Fruit fly (Drosophila melanogaster) whole organism, embryonic: ENCODE results near the gene CG43867.

Experiments
- Ada2b ChIP-seq: fragments of 200-800 bp; sonication (Bioruptor generic); IDR thresholded peaks from 2 replicates; pipeline ENCODE4 v1.3.6; 2022; ENCODE audit warnings: missing biosample characterization, missing genetic modification characterization
- Atf6 ChIP-seq: fragments of 200-800 bp; sonication (Bioruptor generic); IDR thresholded peaks from 2 replicates; pipeline ENCODE4 v1.3.6; 2022; ENCODE audit warnings: missing biosample characterization, missing genetic modification characterization
- Bdp1 ChIP-seq: fragments of 200-800 bp; sonication (Bioruptor generic); optimal IDR thresholded peaks from 3 replicates; lab custom pipeline; 2016; ENCODE audit warnings: missing biosample characterization, missing genetic modification characterization
- Blimp-1 ChIP-seq: fragments of 200-800 bp; sonication (Bioruptor generic); optimal IDR thresholded peaks from 3 replicates; lab custom pipeline; 2018; ENCODE audit warnings: missing biosample characterization, missing genetic modification characterization, mild to moderate bottlenecking, moderate library complexity, missing genetic modification reagents
- CG10274 ChIP-seq: fragments of 200-800 bp; sonication (Bioruptor generic); optimal IDR thresholded peaks from 3 replicates; lab custom pipeline; 2017; ENCODE audit warnings: missing biosample characterization, mild to moderate bottlenecking, missing genetic modification characterization
- CG11456 ChIP-seq: fragments of 200-800 bp; sonication (Bioruptor generic); IDR thresholded peaks from 3 replicates; pipeline ENCODE4 v1.3.6; 2022; ENCODE audit warnings: missing biosample characterization, missing genetic modification characterization
- CG12071 ChIP-seq: fragments of 200-800 bp; sonication (Bioruptor generic); optimal IDR thresholded peaks from 3 replicates; lab custom pipeline; 2018; ENCODE audit warnings: missing biosample characterization, mild to moderate bottlenecking, missing genetic modification characterization
- CG13424 ChIP-seq: fragments of 200-800 bp; sonication (Bioruptor generic); optimal IDR thresholded peaks from 2 replicates; lab custom pipeline; 2019; ENCODE audit warnings: missing biosample characterization, mild to moderate bottlenecking, missing genetic modification characterization, moderate library complexity
- CG15514 ChIP-seq: fragments of 200-800 bp; sonication (Bioruptor generic); optimal IDR thresholded peaks from 3 replicates; lab custom pipeline; 2017; ENCODE audit warnings: missing biosample characterization, missing genetic modification characterization, mild to moderate bottlenecking, moderate library complexity, missing genetic modification reagents
- CG15696 ChIP-seq: fragments of 200-800 bp; sonication (Bioruptor generic); optimal IDR thresholded peaks from 2 replicates; lab custom pipeline; 2019; ENCODE audit warnings: missing biosample characterization, mild to moderate bottlenecking, missing genetic modification characterization, moderate library complexity
- CG18599 ChIP-seq: fragments of 200-800 bp; sonication (Bioruptor generic); optimal IDR thresholded peaks from 3 replicates; lab custom pipeline; 2017; ENCODE audit warnings: missing biosample characterization, missing genetic modification characterization, mild to moderate bottlenecking, moderate library complexity, missing genetic modification reagents
- CG18764 ChIP-seq: fragments of 200-800 bp; sonication (Bioruptor generic); optimal IDR thresholded peaks from 3 replicates; lab custom pipeline; 2016; ENCODE audit warnings: missing biosample characterization, missing genetic modification characterization
- CG2120 ChIP-seq: fragments of 200-800 bp; sonication (Bioruptor generic); optimal IDR thresholded peaks from 3 replicates; lab custom pipeline; 2016; ENCODE audit warnings: missing biosample characterization, missing genetic modification characterization
- CG2199 ChIP-seq: fragments of 200-800 bp; sonication (Bioruptor generic); IDR thresholded peaks from 3 replicates; pipeline ENCODE4 v1.3.6; 2022; ENCODE audit warnings: missing biosample characterization, missing genetic modification characterization
- CG3065 ChIP-seq: fragments of 200-800 bp; sonication (Bioruptor generic); optimal IDR thresholded peaks from 2 replicates; lab custom pipeline; 2016; ENCODE audit warnings: missing biosample characterization, missing genetic modification characterization
- CG31365 ChIP-seq: fragments of 200-800 bp; sonication (Bioruptor generic); optimal IDR thresholded peaks from 2 replicates; lab custom pipeline; 2018; ENCODE audit warnings: missing biosample characterization, mild to moderate bottlenecking, missing genetic modification characterization
- CG3847 ChIP-seq: fragments of 200-800 bp; sonication (Bioruptor generic); IDR thresholded peaks from 2 replicates; pipeline ENCODE4 v1.3.6; 2022; ENCODE audit warnings: missing biosample characterization, missing genetic modification characterization
- CG43689 ChIP-seq: fragments of 200-800 bp; sonication (Bioruptor generic); IDR thresholded peaks from 2 replicates; pipeline ENCODE4 v1.3.6; 2022; ENCODE audit warnings: missing biosample characterization, missing genetic modification characterization
- CG9437 ChIP-seq: fragments of 200-800 bp; sonication (Bioruptor generic); optimal IDR thresholded peaks from 2 replicates; lab custom pipeline; 2018; ENCODE audit warnings: missing biosample characterization, mild to moderate bottlenecking, missing genetic modification characterization
- CoRest ChIP-seq: fragments of 200-800 bp; sonication (Bioruptor generic); optimal IDR thresholded peaks from 3 replicates; lab custom pipeline; 2018; ENCODE audit warnings: missing biosample characterization, mild to moderate bottlenecking, missing genetic modification characterization, moderate library complexity
- D ChIP-seq, 2 experiments: fragments of 200-800 bp in 1 of 2; fragments of >200 bp in 1 of 2; sonication (Bioruptor generic) in 1 of 2; optimal IDR thresholded peaks; 2 replicates in 1 of 2; 3 replicates in 1 of 2; lab custom pipeline; 2017; ENCODE audit warnings: mild to moderate bottlenecking in 1 of 2, missing biosample characterization in 1 of 2, missing genetic modification characterization in 1 of 2, missing genetic modification reagents in 1 of 2
- D19A ChIP-seq: fragments of 200-800 bp; optimal IDR thresholded peaks from 3 replicates; lab custom pipeline; 2019; ENCODE audit warnings: missing biosample characterization, mild to moderate bottlenecking, missing genetic modification characterization, moderate library complexity
- Dfd ChIP-seq, 2 experiments: fragments of >200 bp; optimal IDR thresholded peaks; 2 replicates each; lab custom pipeline; 2017; ENCODE audit warnings: missing biosample characterization in 2 of 2, missing genetic modification characterization in 2 of 2
- Dip3 ChIP-seq: fragments of 200-800 bp; sonication (Bioruptor generic); optimal IDR thresholded peaks from 3 replicates; lab custom pipeline; 2016; ENCODE audit warnings: missing biosample characterization, missing genetic modification characterization
- Hand ChIP-seq: fragments of 200-800 bp; sonication (Bioruptor generic); optimal IDR thresholded peaks from 2 replicates; lab custom pipeline; 2017; ENCODE audit warnings: mild to moderate bottlenecking, missing biosample characterization, missing genetic modification reagents, missing genetic modification characterization
- Lhr ChIP-seq: fragments of 200-800 bp; sonication (Bioruptor generic); optimal IDR thresholded peaks from 3 replicates; lab custom pipeline; 2017; ENCODE audit warnings: mild to moderate bottlenecking, missing biosample characterization, missing genetic modification reagents, missing genetic modification characterization
- NK7.1 ChIP-seq: fragments of 200-800 bp; sonication (Bioruptor generic); optimal IDR thresholded peaks from 3 replicates; lab custom pipeline; 2016; ENCODE audit warnings: missing biosample characterization, missing genetic modification characterization
- Neu2 ChIP-seq: fragments of 200-800 bp; sonication (Bioruptor generic); optimal IDR thresholded peaks from 3 replicates; lab custom pipeline; 2016; ENCODE audit warnings: missing biosample characterization, missing genetic modification characterization, borderline replicate concordance
- Sry-δ ChIP-seq: fragments of 200-800 bp; sonication (Bioruptor generic); optimal IDR thresholded peaks from 2 replicates; lab custom pipeline; 2016; ENCODE audit warnings: missing biosample characterization, missing genetic modification characterization
- Ssrp ChIP-seq: fragments of 200-800 bp; sonication (Bioruptor generic); optimal IDR thresholded peaks from 2 replicates; lab custom pipeline; 2018; ENCODE audit warnings: missing biosample characterization, mild to moderate bottlenecking, missing genetic modification characterization, moderate library complexity
- Vsx1 ChIP-seq: fragments of 200-800 bp; sonication (Bioruptor generic); optimal IDR thresholded peaks from 2 replicates; lab custom pipeline; 2017; ENCODE audit warnings: missing biosample characterization, mild to moderate bottlenecking, missing genetic modification characterization, missing genetic modification reagents
- Xbp1 ChIP-seq: fragments of 200-800 bp; sonication (Bioruptor generic); optimal IDR thresholded peaks from 3 replicates; lab custom pipeline; 2016; ENCODE audit warnings: missing biosample characterization, mild to moderate bottlenecking, missing genetic modification characterization
- ab ChIP-seq: fragments of 200-800 bp; sonication (Bioruptor generic); optimal IDR thresholded peaks from 2 replicates; lab custom pipeline; 2016; ENCODE audit warnings: missing biosample characterization, missing genetic modification characterization
- ac ChIP-seq: fragments of 200-800 bp; sonication (Bioruptor generic); optimal IDR thresholded peaks from 3 replicates; lab custom pipeline; 2017; ENCODE audit warnings: missing biosample characterization, mild to moderate bottlenecking, missing genetic modification characterization
- aop ChIP-seq: fragments of 200-800 bp; sonication (Bioruptor generic); IDR thresholded peaks from 2 replicates; pipeline ENCODE4 v1.3.6; 2022; ENCODE audit warnings: missing biosample characterization, missing genetic modification characterization
- ato ChIP-seq: fragments of 200-800 bp; sonication (Bioruptor generic); IDR thresholded peaks from 2 replicates; pipeline ENCODE4 v1.3.6; 2022; ENCODE audit warnings: missing biosample characterization, missing genetic modification characterization; ENCODE audit not compliant: partially characterized antibody
- az2 ChIP-seq: fragments of 200-800 bp; sonication (Bioruptor generic); optimal IDR thresholded peaks from 3 replicates; lab custom pipeline; 2016; ENCODE audit warnings: missing biosample characterization, missing genetic modification characterization
- dmrt99B ChIP-seq: fragments of 200-800 bp; sonication (Bioruptor generic); optimal IDR thresholded peaks from 2 replicates; lab custom pipeline; 2018; ENCODE audit warnings: missing biosample characterization, mild to moderate bottlenecking, missing genetic modification characterization, moderate library complexity
- gcm2 ChIP-seq: fragments of 200-800 bp; sonication (Bioruptor generic); optimal IDR thresholded peaks from 2 replicates; lab custom pipeline; 2016; ENCODE audit warnings: missing biosample characterization, missing genetic modification characterization
- grau ChIP-seq: fragments of 200-800 bp; optimal IDR thresholded peaks from 3 replicates; lab custom pipeline; 2019; ENCODE audit warnings: missing biosample characterization, mild to moderate bottlenecking, missing genetic modification characterization, moderate library complexity
- hb ChIP-seq: fragments of 200-800 bp; sonication (Bioruptor generic); IDR thresholded peaks from 3 replicates; pipeline ENCODE4 v1.3.6; 2022; ENCODE audit warnings: missing biosample characterization, missing genetic modification characterization; ENCODE audit not compliant: partially characterized antibody
- jing ChIP-seq: fragments of 200-800 bp; sonication (Bioruptor generic); optimal IDR thresholded peaks from 2 replicates; lab custom pipeline; 2018; ENCODE audit warnings: missing biosample characterization, mild to moderate bottlenecking, missing genetic modification characterization
- kni ChIP-seq: fragments of 200-800 bp; sonication (Bioruptor generic); optimal IDR thresholded peaks from 3 replicates; lab custom pipeline; 2017; ENCODE audit warnings: mild to moderate bottlenecking, missing biosample characterization, missing genetic modification reagents, missing genetic modification characterization
- nerfin-2 ChIP-seq: fragments of 200-800 bp; sonication (Bioruptor generic); IDR thresholded peaks from 2 replicates; pipeline ENCODE4 v1.3.6; 2022; ENCODE audit warnings: missing biosample characterization, missing genetic modification characterization; ENCODE audit not compliant: partially characterized antibody
- nmo ChIP-seq: fragments of 200-800 bp; sonication (Bioruptor generic); optimal IDR thresholded peaks from 2 replicates; lab custom pipeline; 2018; ENCODE audit warnings: missing biosample characterization, mild to moderate bottlenecking, missing genetic modification characterization, moderate library complexity
- pita ChIP-seq: fragments of 200-800 bp; sonication (Bioruptor generic); optimal IDR thresholded peaks from 2 replicates; lab custom pipeline; 2017; ENCODE audit warnings: missing biosample characterization, mild to moderate bottlenecking, missing genetic modification characterization
- sob ChIP-seq: fragments of 200-800 bp; sonication (Bioruptor generic); IDR thresholded peaks from 2 replicates; pipeline ENCODE4 v1.3.6; 2022; ENCODE audit warnings: missing biosample characterization, missing genetic modification characterization
- tgo ChIP-seq: fragments of 200-800 bp; sonication (Bioruptor generic); IDR thresholded peaks from 3 replicates; pipeline ENCODE4 v1.3.6; 2022; ENCODE audit warnings: missing biosample characterization, missing genetic modification characterization
- vvl ChIP-seq: fragments of 200-800 bp; sonication (Bioruptor generic); IDR thresholded peaks from 2 replicates; pipeline ENCODE4 v1.3.6; 2022; ENCODE audit warnings: missing biosample characterization, missing genetic modification characterization
- yki ChIP-seq: fragments of >200 bp; optimal IDR thresholded peaks from 3 replicates; lab custom pipeline; 2018

CG43867 gene

dm6 chrX:966818-967217 lies 39.0 kb upstream of the CG43867 start (continued):
- TF ChIP-seq Hand (GFP tag; lab: Kevin White, UChicago) = peak; percentile 22
- peak; percentile 1 for TF ChIP-seq CG12071 (GFP tag; lab: Kevin White, UChicago)
- peak; percentile 67 for TF ChIP-seq CG2120 (GFP tag; lab: Kevin White, UChicago)
- TF ChIP-seq Ada2b (GFP tag; lab: Robert Waterston, UW) = peak; percentile 47; the same call in 1 of the 2 replicates
- peak; percentile 56 for TF ChIP-seq grau (tag; lab: Kevin White, UChicago)
- no peak for TF ChIP-seq kni (GFP tag; lab: Kevin White, UChicago)
- no peak for TF ChIP-seq CG10274 (GFP tag; lab: Kevin White, UChicago)
- peak; percentile 24; the same call in 1 of the 2 replicates for TF ChIP-seq CG3847
- TF ChIP-seq Ssrp (tag; lab: Kevin White, UChicago) = no peak
- TF ChIP-seq Vsx1 (GFP tag; lab: Kevin White, UChicago) = no peak
- no peak for TF ChIP-seq nerfin-2 (GFP tag; lab: Robert Waterston, UW)
- no peak for TF ChIP-seq Sry-δ (GFP tag; lab: Kevin White, UChicago)
- TF ChIP-seq CG3065 (GFP tag; lab: Kevin White, UChicago) = no peak
- peak; percentile 37 for TF ChIP-seq D19A (tag; lab: Kevin White, UChicago)
- TF ChIP-seq Neu2 (GFP tag; lab: Kevin White, UChicago) = no peak
- TF ChIP-seq Dip3 (GFP tag; lab: Kevin White, UChicago) = peak; percentile 18
- no peak for TF ChIP-seq ab (GFP tag; lab: Kevin White, UChicago)
- TF ChIP-seq yki (lab: Kevin White, UChicago) = no peak
- peak; percentile 4 for TF ChIP-seq Blimp-1 (GFP tag; lab: Kevin White, UChicago)
- no peak for TF ChIP-seq CG9437
- no peak for TF ChIP-seq pita (GFP tag; lab: Kevin White, UChicago)
- TF ChIP-seq tgo (GFP tag; lab: Robert Waterston, UW) = peak; percentile 28; the same call in 2 of the 3 replicates
- TF ChIP-seq Xbp1 (GFP tag; lab: Kevin White, UChicago) = peak; percentile 15
- no peak for TF ChIP-seq ac
- TF ChIP-seq aop (GFP tag; lab: Robert Waterston, UW) = no peak
- TF ChIP-seq CG43689 (GFP tag; lab: Robert Waterston, UW) = no peak
- no peak for TF ChIP-seq CG31365 (tag; lab: Kevin White, UChicago)
- TF ChIP-seq CG15696 (tag; lab: Kevin White, UChicago) = no peak
- no peak for TF ChIP-seq gcm2
- TF ChIP-seq Lhr (GFP tag; lab: Kevin White, UChicago) = no peak
- TF ChIP-seq Atf6 (GFP tag; lab: Robert Waterston, UW) = no peak
- TF ChIP-seq CoRest (tag; lab: Kevin White, UChicago) = peak; percentile 29
- TF ChIP-seq az2 (GFP tag; lab: Kevin White, UChicago) = no peak
- TF ChIP-seq NK7.1 (GFP tag; lab: Kevin White, UChicago) = no peak
- 0 out of 3 replicates have a peak, but pooled peaks have one; percentile 53 for TF ChIP-seq CG11456
- no peak for TF ChIP-seq ato (GFP tag; lab: Robert Waterston, UW)
- TF ChIP-seq hb = no peak
- no peak for TF ChIP-seq Dfd (GFP tag; optimal IDR thresholded peaks at IDR 0.05; lab: Kevin White, UChicago)
- peak; percentile 35 for TF ChIP-seq CG15514 (GFP tag; lab: Kevin White, UChicago)
- no peak for TF ChIP-seq D (optimal IDR thresholded peaks at IDR 0.05; lab: Kevin White, UChicago)
- no peak for TF ChIP-seq D (GFP tag; optimal IDR thresholded peaks at IDR 0.05; lab: Kevin White, UChicago)
- no peak for TF ChIP-seq sob (GFP tag; lab: Robert Waterston, UW)
- no peak for TF ChIP-seq vvl (GFP tag; lab: Robert Waterston, UW)
- TF ChIP-seq Bdp1 (GFP tag; lab: Kevin White, UChicago) = no peak
- TF ChIP-seq jing (GFP tag; lab: Kevin White, UChicago) = no peak
- peak; percentile 9 for TF ChIP-seq nmo (GFP tag; lab: Kevin White, UChicago)
- TF ChIP-seq CG18764 (GFP tag; lab: Kevin White, UChicago) = no peak
- TF ChIP-seq CG18599 = peak; percentile 84
- peak; percentile 57 for TF ChIP-seq CG13424 (tag; lab: Kevin White, UChicago)
- TF ChIP-seq CG2199 = no peak
- TF ChIP-seq dmrt99B = peak; percentile 62
